Fruit fly (Drosophila melanogaster): ENCODE data around the gene CG13068.

- TF ChIP-seq CTCF (optimal IDR thresholded peaks at IDR 0.05) (no peak), CG8478 (optimal IDR thresholded peaks at IDR 0.05) (no peak)
Measured at dm6 chr3L:16317724-16318123, 48.5 kb downstream of the CG13068 start, which contains the start of gene Nplp3.

All from S2 (cell line).